Worm (Caenorhabditis elegans): ENCODE data around the gene T19D12.4.

- TF ChIP-seq cog-1 (tag; optimal IDR thresholded peaks at IDR 0.05) (no peak), tab-1 (GFP tag; IDR thresholded peaks at IDR 0.05) (no peak), ztf-23 (GFP tag; IDR thresholded peaks at IDR 0.05) (no peak), flt-1 (GFP tag; IDR thresholded peaks at IDR 0.05) (no peak), klf-2 (GFP tag; conservative IDR thresholded peaks at IDR 0.05) (no peak), ref-1 (GFP tag; conservative IDR thresholded peaks at IDR 0.05) (no peak), T22C8.4 (GFP tag; IDR thresholded peaks at IDR 0.05) (no peak), med-1 (GFP tag; optimal IDR thresholded peaks at IDR 0.05; ENCODE audit: insufficient read depth) (no peak), ztf-29 (GFP tag; IDR thresholded peaks at IDR 0.05) (no peak)
Measured at ce11 chrII:6621886-6622285, 9.0 kb upstream of the T19D12.4 start, which contains the start of gene F54H5.3.
